Fruit fly (Drosophila melanogaster): ENCODE results near the gene CG12541.

- TF ChIP-seq CG8478 (optimal IDR thresholded peaks at IDR 0.05) = no peak
- no peak for TF ChIP-seq CTCF (optimal IDR thresholded peaks at IDR 0.05)
These were observed 84.3 kb downstream of the CG12541 start for dm6 chrX:6981470-6981952.

Measured in S2 (cell line).